Worm (Caenorhabditis elegans) whole organism, L4 larva: ENCODE data around the gene ncr-1.

ENCODE experiments used
- D1046.2 ChIP-seq: fragments of 200-800 bp; sonication (Bioruptor generic); IDR thresholded peaks from 2 replicates; pipeline ENCODE4 v1.3.6; 2022; ENCODE audit warnings: missing genetic modification characterization, missing compliant biosample characterization
- F10B5.3 ChIP-seq: sonication (generic microtip); optimal IDR thresholded peaks from 2 replicates; lab custom pipeline; 2016; ENCODE audit warnings: mild to moderate bottlenecking, missing genetic modification characterization, missing compliant biosample characterization
- F44E2.7 ChIP-seq: fragments of 200-800 bp; sonication (Bioruptor generic); IDR thresholded peaks from 2 replicates; pipeline ENCODE4 v2.1.2; 2022; ENCODE audit warnings: missing genetic modification characterization, missing compliant biosample characterization
- F49E8.2 ChIP-seq: sonication (generic microtip); optimal IDR thresholded peaks from 2 replicates; lab custom pipeline; 2016; ENCODE audit warnings: missing compliant biosample characterization, mild to moderate bottlenecking, missing genetic modification characterization, borderline replicate concordance
- R02D3.7 ChIP-seq: fragments of 150-350 bp; sonication (generic microtip); optimal IDR thresholded peaks from 3 replicates; lab custom pipeline; 2014; ENCODE audit warnings: missing biosample characterization, missing genetic modification characterization
- Y75B8A.6 ChIP-seq: fragments of 200-800 bp; sonication (Bioruptor generic); IDR thresholded peaks from 2 replicates; pipeline ENCODE4 v1.3.6; 2022; ENCODE audit warnings: missing genetic modification reagents, missing genetic modification characterization, missing compliant biosample characterization
- ZK337.2 ChIP-seq: fragments of 200-800 bp; sonication (Bioruptor generic); IDR thresholded peaks from 2 replicates; pipeline ENCODE4 v1.3.6; 2022; ENCODE audit warnings: missing genetic modification reagents, missing genetic modification characterization, missing compliant biosample characterization
- ceh-20 ChIP-seq: fragments of 200-800 bp; sonication (Bioruptor generic); IDR thresholded peaks from 2 replicates; pipeline ENCODE4 v1.3.6; 2022; ENCODE audit warnings: missing genetic modification reagents, missing genetic modification characterization, missing compliant biosample characterization
- ceh-28 ChIP-seq: fragments of 150-350 bp; optimal IDR thresholded peaks from 2 replicates; lab custom pipeline; 2014; ENCODE audit warnings: missing biosample characterization, missing genetic modification reagents, missing genetic modification characterization
- ceh-32 ChIP-seq: sonication (generic microtip); optimal IDR thresholded peaks from 2 replicates; lab custom pipeline; 2016; ENCODE audit warnings: mild to moderate bottlenecking, missing genetic modification characterization, missing compliant biosample characterization; ENCODE audit not compliant: poor library complexity
- ceh-44 ChIP-seq: fragments of 200-800 bp; sonication (Bioruptor generic); IDR thresholded peaks from 2 replicates; pipeline ENCODE4 v1.3.6; 2022; ENCODE audit warnings: missing genetic modification reagents, missing genetic modification characterization, missing compliant biosample characterization
- ceh-62 ChIP-seq: sonication (generic microtip); optimal IDR thresholded peaks from 2 replicates; lab custom pipeline; 2017; ENCODE audit warnings: missing biosample characterization, missing genetic modification characterization
- daf-16 ChIP-seq, 3 experiments: sonication (generic microtip); optimal IDR thresholded peaks; 2 replicates each; lab custom pipeline; 2016 to 2017; ENCODE audit warnings: missing genetic modification characterization in 3 of 3, missing genetic modification reagents in 3 of 3, mild to moderate bottlenecking in 2 of 3, missing compliant biosample characterization in 2 of 3, missing biosample characterization in 1 of 3, moderate library complexity in 1 of 3
- daf-19 ChIP-seq: fragments of 200-800 bp; sonication (Bioruptor generic); conservative IDR thresholded peaks from 2 replicates; pipeline ENCODE4 v1.3.6; 2022; ENCODE audit warnings: missing genetic modification characterization, missing compliant biosample characterization
- dmd-6 ChIP-seq: fragments of 200-800 bp; sonication (Bioruptor generic); IDR thresholded peaks from 2 replicates; pipeline ENCODE4 v1.3.6; 2022; ENCODE audit warnings: missing genetic modification reagents, missing genetic modification characterization, missing compliant biosample characterization
- dmd-9 ChIP-seq: fragments of 200-800 bp; sonication (Bioruptor generic); IDR thresholded peaks from 2 replicates; pipeline ENCODE4 v1.3.6; 2022; ENCODE audit warnings: missing genetic modification reagents, missing genetic modification characterization, missing compliant biosample characterization
- hmg-1.1 ChIP-seq: fragments of 200-800 bp; sonication (Bioruptor generic); IDR thresholded peaks from 2 replicates; pipeline ENCODE4 v1.3.6; 2022; ENCODE audit warnings: missing genetic modification reagents, missing genetic modification characterization, missing compliant biosample characterization
- jun-1 ChIP-seq: fragments of 150-350 bp; optimal IDR thresholded peaks from 2 replicates; lab custom pipeline; 2014; ENCODE audit warnings: missing biosample characterization, missing genetic modification reagents, missing genetic modification characterization
- lim-7 ChIP-seq: fragments of 200-800 bp; sonication (Bioruptor generic); IDR thresholded peaks from 2 replicates; pipeline ENCODE4 v1.3.6; 2022; ENCODE audit warnings: missing genetic modification characterization, missing compliant biosample characterization
- lin-13 ChIP-seq: fragments of 150-350 bp; optimal IDR thresholded peaks from 2 replicates; lab custom pipeline; 2014; ENCODE audit warnings: missing biosample characterization, missing genetic modification reagents, missing genetic modification characterization
- lin-15B ChIP-seq: fragments of 150-350 bp; sonication (generic microtip); optimal IDR thresholded peaks from 3 replicates; lab custom pipeline; 2014; ENCODE audit warnings: missing biosample characterization, missing genetic modification characterization
- lin-29 ChIP-seq: fragments of 200-800 bp; sonication (Bioruptor generic); IDR thresholded peaks from 2 replicates; pipeline ENCODE4 v1.3.6; 2022; ENCODE audit warnings: missing genetic modification reagents, missing genetic modification characterization, missing compliant biosample characterization
- lin-38 ChIP-seq: fragments of 200-800 bp; sonication (Bioruptor generic); IDR thresholded peaks from 2 replicates; pipeline ENCODE4 v1.3.6; 2022; ENCODE audit warnings: missing genetic modification reagents, missing genetic modification characterization, missing compliant biosample characterization
- lin-39 ChIP-seq: fragments of 150-350 bp; optimal IDR thresholded peaks from 2 replicates; lab custom pipeline; 2014; ENCODE audit warnings: missing biosample characterization, missing genetic modification reagents, missing genetic modification characterization
- lir-3 ChIP-seq: sonication (generic microtip); optimal IDR thresholded peaks from 2 replicates; lab custom pipeline; 2016; ENCODE audit warnings: mild to moderate bottlenecking, missing genetic modification characterization, missing compliant biosample characterization
- lsy-2 ChIP-seq, 2 experiments: fragments of 150-350 bp in 1 of 2; sonication (generic microtip) in 1 of 2; optimal IDR thresholded peaks; 2 replicates each; lab custom pipeline; 2014 to 2017; ENCODE audit warnings: missing biosample characterization in 2 of 2, missing genetic modification characterization in 2 of 2
- madf-5 ChIP-seq, 2 experiments: fragments of 200-800 bp; sonication (Bioruptor generic); IDR thresholded peaks; 2 replicates each; pipeline ENCODE4 v1.3.6; 2022; ENCODE audit warnings: missing compliant biosample characterization in 2 of 2, missing genetic modification characterization in 2 of 2
- madf-9 ChIP-seq: fragments of 200-800 bp; sonication (Bioruptor generic); conservative IDR thresholded peaks from 2 replicates; pipeline ENCODE4 v1.3.6; 2022; ENCODE audit warnings: missing genetic modification reagents, missing genetic modification characterization, missing compliant biosample characterization
- mep-1 ChIP-seq: fragments of 150-350 bp; sonication (generic microtip); optimal IDR thresholded peaks from 3 replicates; lab custom pipeline; 2014; ENCODE audit warnings: missing biosample characterization, missing genetic modification characterization
- mxl-2 ChIP-seq: fragments of 200-800 bp; sonication (Bioruptor generic); conservative IDR thresholded peaks from 2 replicates; pipeline ENCODE4 v1.3.6; 2022; ENCODE audit warnings: missing genetic modification reagents, missing genetic modification characterization, missing compliant biosample characterization
- mxl-3 ChIP-seq: fragments of 200-800 bp; sonication (Bioruptor generic); optimal IDR thresholded peaks from 2 replicates; lab custom pipeline; 2018; ENCODE audit warnings: mild to moderate bottlenecking, missing genetic modification characterization, missing compliant biosample characterization
- nhr-102 ChIP-seq: sonication (generic microtip); optimal IDR thresholded peaks from 2 replicates; lab custom pipeline; 2016; ENCODE audit warnings: mild to moderate bottlenecking, missing genetic modification characterization, moderate library complexity, missing compliant biosample characterization
- nhr-111 ChIP-seq: fragments of 200-800 bp; sonication (Bioruptor generic); optimal IDR thresholded peaks from 2 replicates; lab custom pipeline; 2018; ENCODE audit warnings: mild to moderate bottlenecking, missing genetic modification characterization, missing compliant biosample characterization
- nhr-28 ChIP-seq: fragments of 150-350 bp; optimal IDR thresholded peaks from 2 replicates; lab custom pipeline; 2014; ENCODE audit warnings: missing biosample characterization, missing genetic modification characterization
- nhr-41 ChIP-seq: fragments of 200-800 bp; sonication (Bioruptor generic); IDR thresholded peaks from 2 replicates; pipeline ENCODE4 v1.3.6; 2022; ENCODE audit warnings: missing genetic modification reagents, missing genetic modification characterization, missing compliant biosample characterization
- nhr-77 ChIP-seq: fragments of 150-350 bp; optimal IDR thresholded peaks from 2 replicates; lab custom pipeline; 2014; ENCODE audit warnings: missing biosample characterization, missing genetic modification characterization
- pha-4 ChIP-seq, 2 experiments: fragments of 150-350 bp in 1 of 2; fragments of 200-800 bp in 1 of 2; sonication (Bioruptor generic) in 1 of 2; IDR thresholded peaks in 1 of 2; optimal IDR thresholded peaks in 1 of 2; 2 replicates each; pipeline versions ENCODE4 v1.3.6 to Lab custom; 2014 to 2022; ENCODE audit warnings: missing genetic modification characterization in 2 of 2, missing genetic modification reagents in 2 of 2, missing biosample characterization in 1 of 2, missing compliant biosample characterization in 1 of 2
- pqm-1 ChIP-seq: sonication (generic microtip); optimal IDR thresholded peaks from 2 replicates; lab custom pipeline; 2017; ENCODE audit warnings: missing biosample characterization, missing genetic modification characterization
- sdz-12 ChIP-seq: fragments of 200-800 bp; sonication (Bioruptor generic); optimal IDR thresholded peaks from 2 replicates; lab custom pipeline; 2018; ENCODE audit warnings: mild to moderate bottlenecking, missing genetic modification characterization, missing compliant biosample characterization
- set-16 ChIP-seq: fragments of 200-800 bp; sonication (Bioruptor generic); IDR thresholded peaks from 2 replicates; pipeline ENCODE4 v1.3.6; 2022; ENCODE audit warnings: missing genetic modification reagents, missing genetic modification characterization, missing compliant biosample characterization
- snpc-1.2 ChIP-seq: fragments of 200-800 bp; sonication (Bioruptor generic); IDR thresholded peaks from 2 replicates; pipeline ENCODE4 v1.3.6; 2022; ENCODE audit warnings: missing genetic modification reagents, missing genetic modification characterization, missing compliant biosample characterization
- snpc-4 ChIP-seq: fragments of 150-350 bp; optimal IDR thresholded peaks from 2 replicates; lab custom pipeline; 2014; ENCODE audit warnings: missing biosample characterization, missing genetic modification characterization
- unc-130 ChIP-seq: sonication (generic microtip); optimal IDR thresholded peaks from 2 replicates; lab custom pipeline; 2016; ENCODE audit warnings: missing genetic modification reagents, missing genetic modification characterization, missing compliant biosample characterization
- unc-39 ChIP-seq: sonication (generic microtip); optimal IDR thresholded peaks from 2 replicates; lab custom pipeline; 2017; ENCODE audit warnings: missing biosample characterization, missing genetic modification characterization
- unc-62 ChIP-seq, 3 experiments: fragments of 150-350 bp in 1 of 3; sonication (generic microtip); optimal IDR thresholded peaks in 2 of 3; peaks in 1 of 3; 1 replicate in 1 of 3; 2 replicates in 2 of 3; lab custom pipeline; 2014 to 2017; ENCODE audit warnings: missing biosample characterization in 3 of 3, missing genetic modification characterization in 3 of 3, missing genetic modification reagents in 3 of 3, missing genotype in 1 of 3
- zag-1 ChIP-seq: fragments of 150-350 bp; optimal IDR thresholded peaks from 2 replicates; lab custom pipeline; 2014; ENCODE audit warnings: missing biosample characterization, missing genetic modification characterization
- zfp-2 ChIP-seq: sonication (generic microtip); optimal IDR thresholded peaks from 2 replicates; lab custom pipeline; 2016; ENCODE audit warnings: mild to moderate bottlenecking, missing genetic modification characterization, missing compliant biosample characterization
- zip-2 ChIP-seq: fragments of 150-350 bp; optimal IDR thresholded peaks from 2 replicates; lab custom pipeline; 2014; ENCODE audit warnings: missing biosample characterization, missing genetic modification characterization
- ztf-11 ChIP-seq: fragments of 150-350 bp; optimal IDR thresholded peaks from 2 replicates; lab custom pipeline; 2014; ENCODE audit warnings: missing biosample characterization, missing genetic modification characterization

ncr-1 gene

ce11 chrX:4444073-4444472 lies 44.6 kb downstream of the ncr-1 start (continued):
- TF ChIP-seq ceh-44 (GFP tag; lab: Robert Waterston, UW) (peak; percentile 64; the same call in 1 of the 2 replicates), ceh-62 (tag; lab: Kevin White, UChicago) (no peak), nhr-111 (GFP tag; lab: Kevin White, UChicago) (peak; percentile 69), mxl-3 (GFP tag; lab: Kevin White, UChicago) (peak; percentile 58), F10B5.3 (peak; percentile 31), unc-62 (GFP tag; optimal IDR thresholded peaks at IDR 0.05 in 1 of 2; lab: Kevin White, UChicago) (peak in 1 of 2 experiments; percentile 28), unc-62 (tag; optimal IDR thresholded peaks at IDR 0.05; lab: Kevin White, UChicago) (no peak), pqm-1 (tag; lab: Kevin White, UChicago) (no peak), madf-5 (GFP tag; IDR thresholded peaks at IDR 0.05; lab: Robert Waterston, UW) (peak; percentile 67 to 86; a peak in 3 of 4 replicates), dmd-9 (GFP tag; lab: Robert Waterston, UW) (peak; percentile 64; the same call in 1 of the 2 replicates), daf-19 (GFP tag; lab: Robert Waterston, UW) (peak; percentile 52; the same call in 1 of the 2 replicates), lin-39 (tag; lab: Kevin White, UChicago) (no peak), ztf-11 (tag; lab: Kevin White, UChicago) (no peak), mxl-2 (0 out of 2 replicates have a peak, but pooled peaks have one; percentile 9), nhr-41 (GFP tag; lab: Robert Waterston, UW) (0 out of 2 replicates have a peak, but pooled peaks have one; percentile 12), dmd-6 (peak; percentile 48), nhr-28 (tag; lab: Kevin White, UChicago) (peak; percentile 41), ceh-20 (GFP tag; lab: Robert Waterston, UW) (no peak), jun-1 (tag; lab: Kevin White, UChicago) (no peak), lin-29 (GFP tag; lab: Robert Waterston, UW) (0 out of 2 replicates have a peak, but pooled peaks have one; percentile 21), lin-15B (tag; lab: Kevin White, UChicago) (no peak), zag-1 (tag; lab: Kevin White, UChicago) (no peak), sdz-12 (GFP tag; lab: Kevin White, UChicago) (no peak), pha-4 (GFP tag; IDR thresholded peaks at IDR 0.05; lab: Robert Waterston, UW) (peak; percentile 89), pha-4 (tag; optimal IDR thresholded peaks at IDR 0.05; lab: Kevin White, UChicago) (no peak), D1046.2 (GFP tag; lab: Robert Waterston, UW) (peak; percentile 78; the same call in 1 of the 2 replicates), ceh-32 (no peak), hmg-1.1 (GFP tag; lab: Robert Waterston, UW) (peak; percentile 86), zip-2 (tag; lab: Kevin White, UChicago) (no peak), Y75B8A.6 (GFP tag; lab: Robert Waterston, UW) (peak; percentile 82; the same call in 1 of the 2 replicates), nhr-102 (peak; percentile 49), snpc-4 (no peak), unc-39 (no peak), R02D3.7 (tag; lab: Kevin White, UChicago) (no peak), lin-13 (GFP tag; lab: Kevin White, UChicago) (no peak), lir-3 (tag; lab: Kevin White, UChicago) (no peak), unc-130 (GFP tag; lab: Kevin White, UChicago) (peak; percentile 16), daf-16 (GFP tag; optimal IDR thresholded peaks at IDR 0.05; lab: Kevin White, UChicago) (peak; percentile 1 to 73), daf-16 (tag; optimal IDR thresholded peaks at IDR 0.05; lab: Kevin White, UChicago) (peak; percentile 73), F44E2.7 (GFP tag; lab: Robert Waterston, UW) (0 out of 2 replicates have a peak, but pooled peaks have one; percentile 11), lsy-2 (tag; optimal IDR thresholded peaks at IDR 0.05; lab: Kevin White, UChicago) (peak in 1 of 2 experiments; percentile 60), ZK337.2 (GFP tag; lab: Robert Waterston, UW) (peak; percentile 60; the same call in 1 of the 2 replicates), ceh-28 (tag; lab: Kevin White, UChicago) (no peak), snpc-1.2 (peak; percentile 87), F49E8.2 (tag; lab: Kevin White, UChicago) (peak; percentile 6), set-16 (no peak), zfp-2 (no peak), lin-38 (peak; percentile 72), mep-1 (tag; lab: Kevin White, UChicago) (peak; percentile 74), lim-7 (GFP tag; lab: Robert Waterston, UW) (peak; percentile 85), nhr-77 (tag; lab: Kevin White, UChicago) (peak; percentile 36), madf-9 (GFP tag; lab: Robert Waterston, UW) (0 out of 2 replicates have a peak, but pooled peaks have one; percentile 41)
